Fruit fly (Drosophila melanogaster): ENCODE measurements around the gene Pak3.

DNA sequence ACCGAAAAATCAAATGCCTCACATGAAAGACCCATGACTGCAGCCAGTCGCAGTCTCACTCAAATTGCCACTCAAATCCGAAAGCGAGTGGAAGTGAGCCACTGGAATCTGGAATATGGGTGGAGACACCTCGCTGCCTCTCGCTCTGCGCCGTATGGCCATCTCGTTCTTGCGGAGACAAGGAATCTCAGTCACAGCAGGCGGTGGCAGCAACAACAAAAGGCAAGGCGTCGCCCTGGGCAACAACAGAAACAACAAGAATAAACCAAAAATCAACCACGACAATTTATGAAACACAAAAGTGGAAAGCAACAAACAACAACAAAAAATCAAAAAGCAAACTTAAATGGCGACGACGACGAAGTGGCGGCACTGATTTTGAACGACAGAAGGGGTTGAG is 30.3 kb downstream of the Pak3 start:
- no peak for TF ChIP-seq pan (optimal IDR thresholded peaks at IDR 0.05)
- TF ChIP-seq EcR (GFP tag; optimal IDR thresholded peaks at IDR 0.05), result no peak
- TF ChIP-seq CG8478 (optimal IDR thresholded peaks at IDR 0.05), result no peak
- TF ChIP-seq Dll (optimal IDR thresholded peaks at IDR 0.05), result no peak

Data from whole organism.